Worm (Caenorhabditis elegans): ENCODE results near the gene T05H10.4.

ce11 chrII:8041642-8042041 lies 11.3 kb upstream of the T05H10.4 start:
- TF ChIP-seq ets-5 (GFP tag; IDR thresholded peaks at IDR 0.05) (no peak), nhr-76 (tag; optimal IDR thresholded peaks at IDR 0.05) (no peak), elt-3 (tag; optimal IDR thresholded peaks at IDR 0.05) (no peak), mep-1 (tag; optimal IDR thresholded peaks at IDR 0.05) (no peak), efl-3 (GFP tag; optimal IDR thresholded peaks at IDR 0.05) (no peak), lir-3 (tag; optimal IDR thresholded peaks at IDR 0.05; ENCODE audit: poor library complexity) (peak; percentile 42), pag-3 (tag; optimal IDR thresholded peaks at IDR 0.05; ENCODE audit: borderline replicate concordance, insufficient read depth) (no peak), snpc-4 (tag; optimal IDR thresholded peaks at IDR 0.05) (no peak), dsc-1 (tag; optimal IDR thresholded peaks at IDR 0.05) (no peak), efl-1 (optimal IDR thresholded peaks at IDR 0.05) (peak; percentile 21 to 38), efl-1 (GFP tag; optimal IDR thresholded peaks at IDR 0.05 in 1 of 2) (peak; percentile 47 to 68), fkh-10 (GFP tag; optimal IDR thresholded peaks at IDR 0.05) (no peak), nhr-77 (tag; optimal IDR thresholded peaks at IDR 0.05) (no peak), nhr-71 (tag; optimal IDR thresholded peaks at IDR 0.05) (peak; percentile 36)

Data from whole organism, L1 larva.